Worm (Caenorhabditis elegans) whole organism, young adult: Measurements from ENCODE around the gene F47E1.2.

Experiments
- dox-1 ChIP-seq: fragments of 200-800 bp; sonication (Bioruptor generic); IDR thresholded peaks from 2 replicates; pipeline ENCODE4 v1.3.6; 2022; ENCODE audit warnings: missing genetic modification reagents, missing genetic modification characterization, missing compliant biosample characterization
- lsy-27 ChIP-seq: sonication (generic microtip); optimal IDR thresholded peaks from 2 replicates; lab custom pipeline; 2017; ENCODE audit warnings: missing genetic modification characterization, mild to moderate bottlenecking, missing compliant biosample characterization, antibody characterized with exemption, missing genotype, borderline replicate concordance; ENCODE audit not compliant: insufficient read depth
- mel-28 ChIP-seq: sonication (generic microtip); optimal IDR thresholded peaks from 2 replicates; lab custom pipeline; 2016; ENCODE audit warnings: borderline replicate concordance, mild to moderate bottlenecking, missing genetic modification characterization, missing compliant biosample characterization
- nfya-1 ChIP-seq: sonication (generic microtip); optimal IDR thresholded peaks from 2 replicates; lab custom pipeline; 2017; ENCODE audit warnings: antibody characterized with exemption, missing compliant biosample characterization, missing genetic modification characterization, borderline replicate concordance; ENCODE audit not compliant: insufficient read depth
- nhr-90 ChIP-seq: sonication (generic microtip); optimal IDR thresholded peaks from 2 replicates; lab custom pipeline; 2016; ENCODE audit warnings: missing genotype, mild to moderate bottlenecking, missing genetic modification characterization, missing compliant biosample characterization
- pha-4 ChIP-seq: fragments of 150-350 bp; sonication (generic microtip); optimal IDR thresholded peaks from 2 replicates; lab custom pipeline; 2014; ENCODE audit warnings: missing biosample characterization, missing genetic modification reagents, missing genetic modification characterization
- repo-1 ChIP-seq: sonication (generic microtip); optimal IDR thresholded peaks from 2 replicates; lab custom pipeline; 2017; ENCODE audit warnings: mild to moderate bottlenecking, missing genetic modification characterization, missing compliant biosample characterization
- snpc-1.1 ChIP-seq: sonication (generic microtip); optimal IDR thresholded peaks from 2 replicates; lab custom pipeline; 2017; ENCODE audit warnings: missing genetic modification characterization, mild to moderate bottlenecking, missing compliant biosample characterization, antibody characterized with exemption, moderate library complexity, missing genotype, missing genetic modification reagents; ENCODE audit not compliant: insufficient read depth

- TF ChIP-seq snpc-1.1 (tag; lab: Kevin White, UChicago) (no peak), pha-4 (no peak), repo-1 (tag; lab: Kevin White, UChicago) (no peak), lsy-27 (tag; lab: Kevin White, UChicago) (no peak), nfya-1 (tag; lab: Kevin White, UChicago) (no peak), dox-1 (GFP tag; lab: Robert Waterston, UW) (peak; percentile 29; the same call in 1 of the 2 replicates), mel-28 (tag; lab: Kevin White, UChicago) (no peak), nhr-90 (tag; lab: Kevin White, UChicago) (no peak)
Measured at ce11 chrX:9036237-9036636, 21.2 kb upstream of the F47E1.2 start.
